Worm (Caenorhabditis elegans) whole organism, L2 larva: ENCODE measurements around the gene ZK1307.7.

Experiments
- C34F6.9 ChIP-seq: fragments of 150-350 bp; optimal IDR thresholded peaks from 2 replicates; lab custom pipeline; 2014; ENCODE audit warnings: missing biosample characterization, missing genetic modification characterization
- F13H6.1 ChIP-seq: sonication (generic microtip); optimal IDR thresholded peaks from 2 replicates; lab custom pipeline; 2016; ENCODE audit warnings: missing genetic modification characterization, missing compliant biosample characterization
- ZK546.5 ChIP-seq: sonication (generic microtip); optimal IDR thresholded peaks from 2 replicates; lab custom pipeline; 2017; ENCODE audit warnings: missing biosample characterization, missing genetic modification characterization
- alr-1 ChIP-seq: fragments of 150-350 bp; optimal IDR thresholded peaks from 2 replicates; lab custom pipeline; 2014; ENCODE audit warnings: missing biosample characterization, missing genetic modification characterization
- aly-2 ChIP-seq: fragments of 150-350 bp; optimal IDR thresholded peaks from 2 replicates; lab custom pipeline; 2014; ENCODE audit warnings: missing biosample characterization, missing genetic modification characterization
- ama-1 ChIP-seq: fragments of 150-350 bp; optimal IDR thresholded peaks from 2 replicates; lab custom pipeline; 2018; ENCODE audit warnings: inconsistent platforms
- blmp-1 ChIP-seq: sonication (generic microtip); optimal IDR thresholded peaks from 2 replicates; lab custom pipeline; 2017; ENCODE audit warnings: missing genetic modification characterization, mild to moderate bottlenecking, missing compliant biosample characterization, antibody characterized with exemption, moderate library complexity; ENCODE audit not compliant: insufficient read depth
- ceh-16 ChIP-seq: fragments of 150-350 bp; optimal IDR thresholded peaks from 2 replicates; lab custom pipeline; 2014; ENCODE audit warnings: missing biosample characterization, missing genetic modification characterization
- ceh-82 ChIP-seq: fragments of 150-350 bp; optimal IDR thresholded peaks from 2 replicates; lab custom pipeline; 2014; ENCODE audit warnings: missing biosample characterization, missing genetic modification characterization
- crh-2 ChIP-seq: sonication (generic microtip); optimal IDR thresholded peaks from 2 replicates; lab custom pipeline; 2017; ENCODE audit warnings: missing biosample characterization, missing genetic modification characterization
- dmd-4 ChIP-seq: sonication (generic microtip); optimal IDR thresholded peaks from 2 replicates; lab custom pipeline; 2017; ENCODE audit warnings: missing biosample characterization, missing genetic modification characterization
- egl-27 ChIP-seq: sonication (generic microtip); optimal IDR thresholded peaks from 3 replicates; lab custom pipeline; 2017; ENCODE audit warnings: missing biosample characterization, missing genetic modification reagents, missing genetic modification characterization
- elt-1 ChIP-seq: fragments of 150-350 bp; optimal IDR thresholded peaks from 2 replicates; lab custom pipeline; 2014; ENCODE audit warnings: missing biosample characterization, missing genetic modification characterization
- elt-3 ChIP-seq: sonication (generic microtip); optimal IDR thresholded peaks from 2 replicates; lab custom pipeline; 2017; ENCODE audit warnings: missing biosample characterization, missing genetic modification characterization
- fos-1 ChIP-seq: fragments of 150-350 bp; optimal IDR thresholded peaks from 2 replicates; lab custom pipeline; 2014; ENCODE audit warnings: missing biosample characterization, missing genetic modification characterization
- gmeb-1 ChIP-seq: fragments of 150-350 bp; optimal IDR thresholded peaks from 2 replicates; lab custom pipeline; 2014; ENCODE audit warnings: missing biosample characterization, missing genetic modification characterization
- lin-11 ChIP-seq: fragments of 150-350 bp; sonication (generic microtip); optimal IDR thresholded peaks from 2 replicates; lab custom pipeline; 2014; ENCODE audit warnings: missing biosample characterization, missing genetic modification characterization, inconsistent platforms, mixed read lengths
- lin-13 ChIP-seq: fragments of 150-350 bp; optimal IDR thresholded peaks from 2 replicates; lab custom pipeline; 2014; ENCODE audit warnings: missing biosample characterization, missing genetic modification reagents, missing genetic modification characterization
- lin-39 ChIP-seq: fragments of 150-350 bp; optimal IDR thresholded peaks from 2 replicates; lab custom pipeline; 2014; ENCODE audit warnings: missing biosample characterization, missing genetic modification reagents, missing genetic modification characterization
- lsy-2 ChIP-seq, 2 experiments: fragments of 150-350 bp in 1 of 2; sonication (generic microtip) in 1 of 2; optimal IDR thresholded peaks; 2 replicates each; lab custom pipeline; 2014 to 2017; ENCODE audit warnings: missing biosample characterization in 2 of 2, missing genetic modification characterization in 2 of 2
- mab-5 ChIP-seq: fragments of 150-350 bp; optimal IDR thresholded peaks from 2 replicates; lab custom pipeline; 2014; ENCODE audit warnings: missing biosample characterization, missing genetic modification characterization
- mbf-1 ChIP-seq: sonication (generic microtip); optimal IDR thresholded peaks from 2 replicates; lab custom pipeline; 2017; ENCODE audit warnings: missing biosample characterization, missing genetic modification characterization
- mdl-1 ChIP-seq, 2 experiments: fragments of 150-350 bp in 1 of 2; sonication (generic microtip) in 1 of 2; optimal IDR thresholded peaks; 2 replicates each; lab custom pipeline; 2017; ENCODE audit warnings: missing biosample characterization in 2 of 2, missing genetic modification characterization in 2 of 2
- nhr-10 ChIP-seq: sonication (generic microtip); optimal IDR thresholded peaks from 2 replicates; lab custom pipeline; 2017; ENCODE audit warnings: missing biosample characterization, missing genetic modification characterization
- nhr-12 ChIP-seq: fragments of 150-350 bp; optimal IDR thresholded peaks from 2 replicates; lab custom pipeline; 2014; ENCODE audit warnings: missing biosample characterization, missing genetic modification characterization
- nhr-129 ChIP-seq: fragments of 150-350 bp; optimal IDR thresholded peaks from 2 replicates; lab custom pipeline; 2014; ENCODE audit warnings: missing biosample characterization, missing genetic modification characterization
- nhr-21 ChIP-seq: fragments of 150-350 bp; optimal IDR thresholded peaks from 2 replicates; lab custom pipeline; 2014; ENCODE audit warnings: missing biosample characterization, missing genetic modification characterization
- nhr-23 ChIP-seq: fragments of 150-350 bp; optimal IDR thresholded peaks from 2 replicates; lab custom pipeline; 2014; ENCODE audit warnings: missing biosample characterization, missing genetic modification reagents, missing genetic modification characterization
- nhr-25 ChIP-seq: fragments of 150-350 bp; sonication (generic microtip); optimal IDR thresholded peaks from 3 replicates; lab custom pipeline; 2014; ENCODE audit warnings: missing biosample characterization, missing genetic modification characterization
- nhr-6 ChIP-seq: fragments of 150-350 bp; optimal IDR thresholded peaks from 2 replicates; lab custom pipeline; 2014; ENCODE audit warnings: missing biosample characterization, missing genetic modification characterization
- peb-1 ChIP-seq: fragments of 150-350 bp; optimal IDR thresholded peaks from 2 replicates; lab custom pipeline; 2014; ENCODE audit warnings: missing biosample characterization, missing genetic modification characterization
- sem-4 ChIP-seq: fragments of 150-350 bp; optimal IDR thresholded peaks from 2 replicates; lab custom pipeline; 2014; ENCODE audit warnings: missing biosample characterization, missing genetic modification reagents, missing genetic modification characterization
- skn-1 ChIP-seq: sonication (generic microtip); optimal IDR thresholded peaks from 2 replicates; lab custom pipeline; 2017; ENCODE audit warnings: missing biosample characterization, missing genetic modification characterization
- sma-3 ChIP-seq: sonication (generic microtip); optimal IDR thresholded peaks from 2 replicates; lab custom pipeline; 2016; ENCODE audit warnings: missing genetic modification reagents, missing genetic modification characterization, missing compliant biosample characterization
- sma-9 ChIP-seq, 2 experiments: fragments of 150-350 bp in 1 of 2; sonication (generic microtip) in 1 of 2; optimal IDR thresholded peaks; 2 replicates each; lab custom pipeline; 2014 to 2016; ENCODE audit warnings: missing genetic modification characterization in 2 of 2, mild to moderate bottlenecking in 1 of 2, missing biosample characterization in 1 of 2, missing compliant biosample characterization in 1 of 2, missing genetic modification reagents in 1 of 2, moderate library complexity in 1 of 2
- snpc-4 ChIP-seq: fragments of 150-350 bp; optimal IDR thresholded peaks from 2 replicates; lab custom pipeline; 2014; ENCODE audit warnings: missing biosample characterization, missing genetic modification characterization
- unc-39 ChIP-seq: fragments of 150-350 bp; optimal IDR thresholded peaks from 2 replicates; lab custom pipeline; 2014; ENCODE audit warnings: missing biosample characterization, missing genetic modification characterization
- unc-55 ChIP-seq: fragments of 150-350 bp; sonication (generic microtip); optimal IDR thresholded peaks from 3 replicates; lab custom pipeline; 2014; ENCODE audit warnings: missing biosample characterization, missing genetic modification reagents, missing genetic modification characterization
- unc-62 ChIP-seq: fragments of 150-350 bp; optimal IDR thresholded peaks from 2 replicates; lab custom pipeline; 2014; ENCODE audit warnings: missing biosample characterization, missing genetic modification reagents, missing genetic modification characterization
- ztf-4 ChIP-seq: fragments of 150-350 bp; optimal IDR thresholded peaks from 2 replicates; lab custom pipeline; 2014; ENCODE audit warnings: missing biosample characterization, missing genetic modification characterization

Gene ZK1307.7

DNA sequence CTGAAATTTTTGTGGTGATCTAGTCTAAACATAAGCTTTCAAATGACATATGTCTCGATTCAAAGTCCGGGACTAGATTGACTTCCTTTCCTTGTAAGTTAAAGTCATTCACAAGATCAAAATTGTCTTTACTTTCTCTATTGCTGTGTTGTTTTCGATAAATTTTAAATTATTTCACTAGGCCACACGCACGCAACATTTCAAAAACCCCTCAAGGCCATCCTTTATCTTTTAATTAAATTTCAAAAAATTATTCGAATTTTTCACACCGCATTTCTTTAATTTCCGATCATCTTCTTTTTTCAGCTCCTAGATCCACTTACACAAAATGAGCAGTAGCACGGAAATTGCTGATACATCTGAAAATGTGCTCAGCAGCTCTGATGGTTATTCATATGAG, at the start of gene ZK1307.7:
Gene ZK1307.7, plus strand, starts transcription at position 301 of the 400 bp plus-strand sequence.
- no peak for TF ChIP-seq crh-2 (tag; lab: Kevin White, UChicago)
- no peak for TF ChIP-seq unc-62 (GFP tag; lab: Kevin White, UChicago)
- TF ChIP-seq ceh-16 (tag; lab: Kevin White, UChicago): no peak
- no peak for TF ChIP-seq ceh-82 (tag; lab: Kevin White, UChicago)
- no peak for TF ChIP-seq elt-1 (tag; lab: Kevin White, UChicago)
- no peak for TF ChIP-seq mbf-1 (tag; lab: Kevin White, UChicago)
- TF ChIP-seq unc-55 (GFP tag; lab: Kevin White, UChicago): no peak
- no peak for TF ChIP-seq sma-9 (GFP tag; optimal IDR thresholded peaks at IDR 0.05; lab: Kevin White, UChicago)
- TF ChIP-seq sma-9 (tag; optimal IDR thresholded peaks at IDR 0.05; lab: Kevin White, UChicago): no peak

DNA sequence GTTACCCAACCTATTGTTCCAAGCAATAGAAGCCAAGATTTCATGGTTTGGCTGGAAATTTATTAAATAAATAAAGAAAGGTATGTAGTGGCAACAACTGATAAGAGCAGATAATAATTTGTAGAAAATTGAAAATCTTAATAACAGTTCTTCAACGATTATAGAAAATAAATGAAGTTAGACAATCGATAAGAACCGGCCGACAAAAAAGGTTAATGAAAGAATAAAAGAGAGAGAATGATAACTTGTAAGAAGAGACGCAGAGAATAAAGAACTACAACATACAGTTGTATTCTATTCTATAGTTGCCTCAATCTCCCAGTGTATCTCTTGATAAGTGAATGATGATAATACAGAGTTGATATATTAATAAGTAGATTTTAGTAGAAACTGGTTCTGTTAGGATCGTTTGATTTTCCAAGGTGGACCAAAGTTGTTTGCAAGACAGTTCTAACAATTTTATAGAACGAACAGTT, 49.6 kb upstream of the ZK1307.7 start, which contains the start of gene ugt-58:
Gene ugt-58, minus strand, starts transcription at position 51 of the 476 bp plus-strand sequence.
- TF ChIP-seq nhr-25 (tag; lab: Kevin White, UChicago) (peak; percentile 64), nhr-23 (no peak), sma-3 (GFP tag; lab: Kevin White, UChicago) (peak; percentile 50), ceh-82 (tag; lab: Kevin White, UChicago) (no peak), sma-9 (GFP tag; optimal IDR thresholded peaks at IDR 0.05; lab: Kevin White, UChicago) (peak; percentile 65), sma-9 (tag; optimal IDR thresholded peaks at IDR 0.05; lab: Kevin White, UChicago) (no peak), F13H6.1 (tag; lab: Kevin White, UChicago) (no peak), nhr-12 (tag; lab: Kevin White, UChicago) (no peak), skn-1 (tag; lab: Kevin White, UChicago) (no peak), fos-1 (tag; lab: Kevin White, UChicago) (peak; percentile 37), peb-1 (no peak), aly-2 (tag; lab: Kevin White, UChicago) (no peak), dmd-4 (tag; lab: Kevin White, UChicago) (no peak), nhr-21 (peak; percentile 9), nhr-10 (tag; lab: Kevin White, UChicago) (no peak), mdl-1 (tag; optimal IDR thresholded peaks at IDR 0.05; lab: Kevin White, UChicago) (no peak), ztf-4 (tag; lab: Kevin White, UChicago) (no peak), ZK546.5 (no peak), ama-1 (lab: Kevin White, UChicago) (no peak), blmp-1 (peak; percentile 25), gmeb-1 (tag; lab: Kevin White, UChicago) (peak; percentile 36), lin-39 (tag; lab: Kevin White, UChicago) (no peak)

DNA sequence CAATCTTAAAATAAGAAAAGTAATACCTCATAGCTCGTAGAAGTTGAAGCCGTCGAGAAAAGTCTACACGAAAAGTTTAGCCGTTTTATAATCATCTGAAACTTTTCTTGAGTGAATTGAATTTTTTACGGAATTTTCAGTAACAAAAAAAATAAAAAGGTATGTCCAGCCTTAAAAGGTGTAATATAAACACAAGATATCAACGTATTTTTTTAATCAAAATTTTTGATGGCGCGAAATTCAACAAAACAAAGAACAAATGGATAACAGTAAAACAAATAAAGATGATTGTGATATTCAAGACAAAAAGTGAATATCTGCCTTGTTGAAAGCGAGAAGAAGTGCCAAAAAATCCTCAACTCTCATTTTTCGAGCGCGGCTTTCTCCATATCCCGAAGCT, 46.7 kb upstream of the ZK1307.7 start, which contains the start of gene eral-1:
Gene eral-1, minus strand, starts transcription at position 101 of the 400 bp plus-strand sequence.
- TF ChIP-seq snpc-4 (tag; lab: Kevin White, UChicago): no peak
- no peak for TF ChIP-seq unc-39 (tag; lab: Kevin White, UChicago)
- no peak for TF ChIP-seq gmeb-1 (tag; lab: Kevin White, UChicago)
- no peak for TF ChIP-seq sma-3 (GFP tag; lab: Kevin White, UChicago)
- no peak for TF ChIP-seq nhr-129 (tag; lab: Kevin White, UChicago)

DNA sequence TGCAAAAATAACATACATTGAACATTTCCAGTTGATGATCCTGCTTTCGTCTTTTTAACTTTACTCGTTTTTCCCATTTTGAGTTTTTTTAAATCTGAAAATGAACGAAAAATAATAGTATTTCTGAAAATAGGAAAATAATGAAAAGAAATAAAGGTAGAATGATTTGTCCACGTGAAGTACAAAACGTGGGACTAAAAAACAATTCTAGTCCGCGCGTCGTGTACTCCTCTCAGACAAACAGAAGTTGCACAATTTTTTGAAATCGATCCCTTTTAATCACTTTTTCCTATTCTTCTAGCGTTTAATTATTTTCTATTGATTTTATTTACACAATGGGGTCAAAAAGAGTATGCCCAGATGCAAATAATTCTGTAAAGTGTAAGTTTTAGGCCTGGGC, 45.3 kb upstream of the ZK1307.7 start, which contains the start of the genes E02H1.1 and tag-124:
Gene E02H1.1, minus strand, starts transcription at position 94 of the 400 bp plus-strand sequence.
Gene tag-124, plus strand, starts transcription at position 222 of the 400 bp plus-strand sequence.
- TF ChIP-seq lin-13 (GFP tag; lab: Kevin White, UChicago) (peak; percentile 51), mab-5 (tag; lab: Kevin White, UChicago) (peak; percentile 69), egl-27 (tag; lab: Kevin White, UChicago) (peak; percentile 38), nhr-129 (tag; lab: Kevin White, UChicago) (peak; percentile 67), ceh-16 (tag; lab: Kevin White, UChicago) (no peak), unc-55 (GFP tag; lab: Kevin White, UChicago) (peak; percentile 89), alr-1 (tag; lab: Kevin White, UChicago) (no peak), nhr-6 (tag; lab: Kevin White, UChicago) (peak; percentile 64), blmp-1 (peak; percentile 12), lin-11 (tag; lab: Kevin White, UChicago) (no peak), elt-3 (tag; lab: Kevin White, UChicago) (no peak), nhr-25 (tag; lab: Kevin White, UChicago) (peak; percentile 77), lsy-2 (tag; optimal IDR thresholded peaks at IDR 0.05; lab: Kevin White, UChicago) (peak; percentile 67 to 89), ceh-82 (tag; lab: Kevin White, UChicago) (no peak), sma-9 (GFP tag; optimal IDR thresholded peaks at IDR 0.05; lab: Kevin White, UChicago) (peak; percentile 92), sma-9 (tag; optimal IDR thresholded peaks at IDR 0.05; lab: Kevin White, UChicago) (no peak), gmeb-1 (tag; lab: Kevin White, UChicago) (peak; percentile 61), sma-3 (GFP tag; lab: Kevin White, UChicago) (peak; percentile 88), C34F6.9 (peak; percentile 81), nhr-21 (peak; percentile 66), fos-1 (tag; lab: Kevin White, UChicago) (peak; percentile 27), crh-2 (tag; lab: Kevin White, UChicago) (peak; percentile 72), F13H6.1 (tag; lab: Kevin White, UChicago) (peak; percentile 75), lin-39 (tag; lab: Kevin White, UChicago) (no peak), sem-4 (peak; percentile 66), snpc-4 (tag; lab: Kevin White, UChicago) (peak; percentile 49)
